Worm (Caenorhabditis elegans) whole organism, L3 larva: ENCODE results near the gene nhr-115.

Experiments used
- ceh-82 ChIP-seq: fragments of 150-350 bp; optimal IDR thresholded peaks from 2 replicates; lab custom pipeline; 2014; ENCODE audit warnings: missing biosample characterization, missing genetic modification characterization
- daf-12 ChIP-seq: fragments of 150-350 bp; optimal IDR thresholded peaks from 2 replicates; lab custom pipeline; 2014; ENCODE audit warnings: missing biosample characterization, missing genetic modification reagents, missing genetic modification characterization
- nhr-11 ChIP-seq: fragments of 150-350 bp; optimal IDR thresholded peaks from 2 replicates; lab custom pipeline; 2014; ENCODE audit warnings: missing biosample characterization, missing genetic modification characterization

DNA sequence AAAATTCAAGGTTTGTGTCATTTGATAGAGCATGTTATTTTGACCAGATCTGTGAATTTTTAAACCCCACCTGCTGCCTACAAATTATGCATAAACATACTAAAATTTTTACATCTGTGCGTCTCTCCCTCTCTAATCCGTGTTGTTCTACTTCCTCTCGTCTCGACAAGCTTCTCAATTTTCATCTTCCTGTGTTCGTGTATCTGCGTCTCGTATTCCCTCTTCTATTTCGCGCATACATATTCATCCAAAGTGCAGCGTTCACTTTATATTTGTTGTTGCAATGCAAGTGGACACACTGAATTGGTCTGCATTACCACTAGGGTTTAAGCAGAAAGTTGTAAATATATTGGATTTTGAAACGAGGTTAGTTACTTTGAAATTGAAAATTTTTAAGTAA lies 13.8 kb upstream of the nhr-115 start, which contains the start of gene fbxa-137:
- TF ChIP-seq daf-12 (tag; lab: Kevin White, UChicago), result no peak
- no peak for TF ChIP-seq ceh-82 (tag; lab: Kevin White, UChicago)
- TF ChIP-seq nhr-11 (tag; lab: Kevin White, UChicago), result no peak
